Fruit fly (Drosophila melanogaster) whole organism, embryonic: ENCODE results near the gene CG14302.

Experiments used
- Asciz ChIP-seq: fragments of 200-800 bp; sonication (Bioruptor generic); optimal IDR thresholded peaks from 2 replicates; lab custom pipeline; 2017; ENCODE audit warnings: missing biosample characterization, mild to moderate bottlenecking, missing genetic modification characterization, missing genetic modification reagents
- Awh ChIP-seq: fragments of 200-800 bp; sonication (Bioruptor generic); IDR thresholded peaks from 2 replicates; pipeline ENCODE4, ENCODE4 v1.3.6; 2022; ENCODE audit warnings: missing biosample characterization, missing genetic modification characterization
- B-H2 ChIP-seq: fragments of 200-800 bp; sonication (Bioruptor generic); optimal IDR thresholded peaks from 2 replicates; lab custom pipeline; 2018; ENCODE audit warnings: missing biosample characterization, mild to moderate bottlenecking, missing genetic modification characterization
- C15 ChIP-seq: fragments of 200-800 bp; sonication (Bioruptor generic); IDR thresholded peaks from 3 replicates; pipeline ENCODE4 v1.3.6; 2022; ENCODE audit warnings: missing biosample characterization, missing genetic modification characterization
- CG12219 ChIP-seq: fragments of 200-800 bp; sonication (Bioruptor generic); optimal IDR thresholded peaks from 3 replicates; lab custom pipeline; 2018; ENCODE audit warnings: missing biosample characterization, mild to moderate bottlenecking, missing genetic modification characterization
- CG13894 ChIP-seq: fragments of 200-800 bp; sonication (Bioruptor generic); optimal IDR thresholded peaks from 3 replicates; lab custom pipeline; 2018; ENCODE audit warnings: missing biosample characterization, mild to moderate bottlenecking, missing genetic modification characterization, moderate library complexity
- CG14014 ChIP-seq: fragments of 200-800 bp; sonication (Bioruptor generic); IDR thresholded peaks from 2 replicates; pipeline ENCODE4 v1.3.6; 2022; ENCODE audit warnings: missing biosample characterization, missing genetic modification characterization
- CG15073 ChIP-seq: fragments of 200-800 bp; sonication (Bioruptor generic); optimal IDR thresholded peaks from 2 replicates; lab custom pipeline; 2016; ENCODE audit warnings: missing biosample characterization, missing genetic modification characterization
- CG1647 ChIP-seq: fragments of 200-800 bp; sonication (Bioruptor generic); optimal IDR thresholded peaks from 3 replicates; lab custom pipeline; 2016; ENCODE audit warnings: missing biosample characterization, missing genetic modification characterization
- CG17385 ChIP-seq: fragments of 200-800 bp; sonication (Bioruptor generic); optimal IDR thresholded peaks from 3 replicates; lab custom pipeline; 2018; ENCODE audit warnings: missing biosample characterization, mild to moderate bottlenecking, missing genetic modification characterization
- CG17802 ChIP-seq: fragments of 200-800 bp; sonication (Bioruptor generic); optimal IDR thresholded peaks from 2 replicates; lab custom pipeline; 2018; ENCODE audit warnings: missing biosample characterization, mild to moderate bottlenecking, missing genetic modification characterization, moderate library complexity
- CG1792 ChIP-seq: fragments of 200-800 bp; sonication (Bioruptor generic); optimal IDR thresholded peaks from 2 replicates; lab custom pipeline; 2016; ENCODE audit warnings: missing biosample characterization, missing genetic modification characterization
- CG2120 ChIP-seq: fragments of 200-800 bp; sonication (Bioruptor generic); optimal IDR thresholded peaks from 3 replicates; lab custom pipeline; 2016; ENCODE audit warnings: missing biosample characterization, missing genetic modification characterization
- CG31224 ChIP-seq: fragments of 200-800 bp; sonication (Bioruptor generic); IDR thresholded peaks from 2 replicates; pipeline ENCODE4 v1.3.6; 2022; ENCODE audit warnings: missing biosample characterization, missing genetic modification characterization
- CG31365 ChIP-seq: fragments of 200-800 bp; sonication (Bioruptor generic); optimal IDR thresholded peaks from 2 replicates; lab custom pipeline; 2018; ENCODE audit warnings: missing biosample characterization, mild to moderate bottlenecking, missing genetic modification characterization
- CG31441 ChIP-seq: fragments of 200-800 bp; sonication (Bioruptor generic); IDR thresholded peaks from 2 replicates; pipeline ENCODE4 v1.3.6; 2022; ENCODE audit warnings: missing biosample characterization, missing genetic modification characterization
- CG4424 ChIP-seq: fragments of 200-800 bp; sonication (Bioruptor generic); optimal IDR thresholded peaks from 3 replicates; lab custom pipeline; 2016; ENCODE audit warnings: missing biosample characterization, missing genetic modification characterization
- CG4730 ChIP-seq: fragments of 200-800 bp; sonication (Bioruptor generic); IDR thresholded peaks from 2 replicates; pipeline ENCODE4 v1.3.6; 2022; ENCODE audit warnings: missing biosample characterization, missing genetic modification characterization
- CG6175 ChIP-seq: fragments of 200-800 bp; sonication (Bioruptor generic); IDR thresholded peaks from 3 replicates; pipeline ENCODE4 v1.3.6; 2022; ENCODE audit warnings: missing biosample characterization, missing genetic modification characterization
- CG9437 ChIP-seq: fragments of 200-800 bp; sonication (Bioruptor generic); optimal IDR thresholded peaks from 2 replicates; lab custom pipeline; 2018; ENCODE audit warnings: missing biosample characterization, mild to moderate bottlenecking, missing genetic modification characterization
- Dfd ChIP-seq, 2 experiments: fragments of >200 bp; optimal IDR thresholded peaks; 2 replicates each; lab custom pipeline; 2017; ENCODE audit warnings: missing biosample characterization in 2 of 2, missing genetic modification characterization in 2 of 2
- Ets65A ChIP-seq: fragments of 200-800 bp; sonication (Bioruptor generic); peaks from one replicate; lab custom pipeline; 2016; ENCODE audit warnings: missing biosample characterization, missing genetic modification characterization
- Gsc ChIP-seq: fragments of 200-800 bp; sonication (Bioruptor generic); IDR thresholded peaks from 2 replicates; pipeline ENCODE4 v1.3.6; 2022; ENCODE audit warnings: missing biosample characterization, missing genetic modification characterization
- MBD-R2 ChIP-seq: fragments of 200-800 bp; sonication (Bioruptor generic); IDR thresholded peaks from 2 replicates; pipeline ENCODE4 v1.3.6; 2022; ENCODE audit warnings: missing biosample characterization, missing genetic modification characterization
- MESR4 ChIP-seq: fragments of 200-800 bp; sonication (Bioruptor generic); optimal IDR thresholded peaks from 2 replicates; lab custom pipeline; 2018; ENCODE audit warnings: missing biosample characterization, mild to moderate bottlenecking, missing genetic modification characterization, moderate library complexity
- MTF-1 ChIP-seq: fragments of 200-800 bp; sonication (Bioruptor generic); optimal IDR thresholded peaks from 2 replicates; lab custom pipeline; 2018; ENCODE audit warnings: missing biosample characterization, mild to moderate bottlenecking, missing genetic modification characterization, borderline replicate concordance
- Mes4 ChIP-seq: fragments of 200-800 bp; sonication (Bioruptor generic); optimal IDR thresholded peaks from 2 replicates; lab custom pipeline; 2016; ENCODE audit warnings: missing biosample characterization, missing genetic modification characterization
- Mrtf ChIP-seq: fragments of 200-800 bp; sonication (Bioruptor generic); IDR thresholded peaks from 3 replicates; pipeline ENCODE4 v1.3.6; 2022; ENCODE audit warnings: missing biosample characterization, missing genetic modification characterization
- NFAT ChIP-seq: fragments of 200-800 bp; sonication (Bioruptor generic); IDR thresholded peaks from 2 replicates; pipeline ENCODE4 v1.3.6; 2022; ENCODE audit warnings: missing biosample characterization, missing genetic modification characterization
- Neu2 ChIP-seq: fragments of 200-800 bp; sonication (Bioruptor generic); optimal IDR thresholded peaks from 3 replicates; lab custom pipeline; 2016; ENCODE audit warnings: missing biosample characterization, missing genetic modification characterization, borderline replicate concordance
- YL-1 ChIP-seq: fragments of 200-800 bp; sonication (Bioruptor generic); optimal IDR thresholded peaks from 3 replicates; lab custom pipeline; 2017; ENCODE audit warnings: missing biosample characterization, mild to moderate bottlenecking, missing genetic modification characterization
- aop ChIP-seq: fragments of 200-800 bp; sonication (Bioruptor generic); IDR thresholded peaks from 2 replicates; pipeline ENCODE4 v1.3.6; 2022; ENCODE audit warnings: missing biosample characterization, missing genetic modification characterization
- caup ChIP-seq: fragments of 200-800 bp; sonication (Bioruptor generic); optimal IDR thresholded peaks from 3 replicates; lab custom pipeline; 2017; ENCODE audit warnings: missing biosample characterization, mild to moderate bottlenecking, missing genetic modification characterization, moderate library complexity; ENCODE audit not compliant: severe bottlenecking
- ci ChIP-seq: fragments of 200-800 bp; sonication (Bioruptor generic); IDR thresholded peaks from 3 replicates; pipeline ENCODE4 v1.3.6; 2022; ENCODE audit warnings: missing biosample characterization, missing genetic modification characterization
- disco-r ChIP-seq: fragments of 200-800 bp; sonication (Bioruptor generic); optimal IDR thresholded peaks from 2 replicates; lab custom pipeline; 2016; ENCODE audit warnings: missing biosample characterization, missing genetic modification characterization
- dysf ChIP-seq: fragments of 200-800 bp; sonication (Bioruptor generic); IDR thresholded peaks from 3 replicates; pipeline ENCODE4 v1.3.6; 2022; ENCODE audit warnings: missing biosample characterization, missing genetic modification characterization
- eyg ChIP-seq: fragments of 200-800 bp; sonication (Bioruptor generic); optimal IDR thresholded peaks from 3 replicates; lab custom pipeline; 2016; ENCODE audit warnings: missing biosample characterization, missing genetic modification characterization
- gcm ChIP-seq: fragments of 200-800 bp; sonication (Bioruptor generic); optimal IDR thresholded peaks from 2 replicates; lab custom pipeline; 2019; ENCODE audit warnings: missing biosample characterization, mild to moderate bottlenecking, missing genetic modification characterization, moderate library complexity
- gcm2 ChIP-seq: fragments of 200-800 bp; sonication (Bioruptor generic); optimal IDR thresholded peaks from 2 replicates; lab custom pipeline; 2016; ENCODE audit warnings: missing biosample characterization, missing genetic modification characterization
- klu ChIP-seq: fragments of 200-800 bp; sonication (Bioruptor generic); IDR thresholded peaks from 2 replicates; pipeline ENCODE4 v1.3.6; 2022; ENCODE audit warnings: missing biosample characterization, missing genetic modification characterization
- mam ChIP-seq: fragments of 200-800 bp; sonication (Bioruptor generic); optimal IDR thresholded peaks from 3 replicates; lab custom pipeline; 2016; ENCODE audit warnings: missing biosample characterization, missing genetic modification characterization
- mld ChIP-seq: fragments of 200-800 bp; sonication (Bioruptor generic); IDR thresholded peaks from 3 replicates; pipeline ENCODE4 v1.3.6; 2022; ENCODE audit warnings: missing biosample characterization, missing genetic modification characterization; ENCODE audit not compliant: partially characterized antibody
- nerfin-2 ChIP-seq: fragments of 200-800 bp; sonication (Bioruptor generic); IDR thresholded peaks from 2 replicates; pipeline ENCODE4 v1.3.6; 2022; ENCODE audit warnings: missing biosample characterization, missing genetic modification characterization; ENCODE audit not compliant: partially characterized antibody
- peb ChIP-seq: fragments of 200-800 bp; sonication (Bioruptor generic); IDR thresholded peaks from 2 replicates; pipeline ENCODE4 v1.3.6; 2022; ENCODE audit warnings: missing biosample characterization, missing genetic modification characterization
- pfk ChIP-seq: fragments of 200-800 bp; sonication (Bioruptor generic); optimal IDR thresholded peaks from 2 replicates; lab custom pipeline; 2018; ENCODE audit warnings: missing biosample characterization, mild to moderate bottlenecking, missing genetic modification characterization, moderate library complexity
- shn ChIP-seq: fragments of 200-800 bp; sonication (Bioruptor generic); optimal IDR thresholded peaks from 3 replicates; lab custom pipeline; 2016; ENCODE audit warnings: missing biosample characterization, missing genetic modification characterization
- sim ChIP-seq: fragments of 200-800 bp; sonication (Bioruptor generic); IDR thresholded peaks from 2 replicates; pipeline ENCODE4 v1.3.6; 2022; ENCODE audit warnings: missing biosample characterization, missing genetic modification characterization
- sqz ChIP-seq: fragments of 200-800 bp; sonication (Bioruptor generic); optimal IDR thresholded peaks from 3 replicates; lab custom pipeline; 2018; ENCODE audit warnings: missing biosample characterization, mild to moderate bottlenecking, missing genetic modification characterization
- usp ChIP-seq: fragments of >200 bp; optimal IDR thresholded peaks from 2 replicates; lab custom pipeline; 2017; ENCODE audit warnings: missing biosample characterization, missing genetic modification characterization
- vnd ChIP-seq: fragments of 200-800 bp; sonication (Bioruptor generic); IDR thresholded peaks from 3 replicates; pipeline ENCODE4 v1.3.6; 2022; ENCODE audit warnings: missing biosample characterization, missing genetic modification characterization; ENCODE audit not compliant: partially characterized antibody

Gene CG14302

dm6 chr3R:18741027-18741843 is 8.8 kb downstream of the CG14302 start (continued):
- TF ChIP-seq CG1792 (GFP tag; lab: Kevin White, UChicago) (peak; percentile 84), CG2120 (GFP tag; lab: Kevin White, UChicago) (peak; percentile 96), CG31365 (tag; lab: Kevin White, UChicago) (peak; percentile 84), shn (peak; percentile 57), CG31224 (GFP tag; lab: Robert Waterston, UW) (peak; percentile 96), disco-r (GFP tag; lab: Kevin White, UChicago) (peak; percentile 81), caup (GFP tag; lab: Kevin White, UChicago) (peak; percentile 98), Gsc (peak; percentile 72), gcm2 (GFP tag; lab: Kevin White, UChicago) (peak; percentile 81), CG15073 (GFP tag; lab: Kevin White, UChicago) (peak; percentile 67), Dfd (GFP tag; optimal IDR thresholded peaks at IDR 0.05; lab: Kevin White, UChicago) (no peak), MESR4 (GFP tag; lab: Kevin White, UChicago) (peak; percentile 52), pfk (GFP tag; lab: Kevin White, UChicago) (peak; percentile 15), Awh (peak; percentile 95), Asciz (GFP tag; lab: Kevin White, UChicago) (peak; percentile 96), CG14014 (GFP tag; lab: Robert Waterston, UW) (peak; percentile 96), CG4424 (peak; percentile 98), Mrtf (GFP tag; lab: Robert Waterston, UW) (peak; percentile 95), NFAT (GFP tag; lab: Robert Waterston, UW) (peak; percentile 97), MTF-1 (GFP tag; lab: Kevin White, UChicago) (peak; percentile 89), peb (peak; percentile 90), gcm (GFP tag; lab: Kevin White, UChicago) (peak; percentile 92), mld (GFP tag; lab: Robert Waterston, UW) (no peak), sqz (peak; percentile 94), CG13894 (tag; lab: Kevin White, UChicago) (peak; percentile 97), B-H2 (peak; percentile 75), CG9437 (GFP tag; lab: Kevin White, UChicago) (peak; percentile 91), C15 (GFP tag; lab: Robert Waterston, UW) (peak; percentile 92), sim (GFP tag; lab: Robert Waterston, UW) (peak; percentile 83), CG4730 (GFP tag; lab: Robert Waterston, UW) (peak; percentile 97), YL-1 (GFP tag; lab: Kevin White, UChicago) (peak; percentile 67), CG17385 (peak; percentile 97), CG17802 (tag; lab: Kevin White, UChicago) (peak; percentile 88), usp (GFP tag; lab: Kevin White, UChicago) (no peak), aop (GFP tag; lab: Robert Waterston, UW) (peak; percentile 73), MBD-R2 (GFP tag; lab: Robert Waterston, UW) (peak; percentile 96), CG31441 (GFP tag; lab: Robert Waterston, UW) (peak; percentile 97), dysf (GFP tag; lab: Robert Waterston, UW) (peak; percentile 98), eyg (GFP tag; lab: Kevin White, UChicago) (peak; percentile 14), klu (GFP tag; lab: Robert Waterston, UW) (peak; percentile 93), mam (GFP tag; lab: Kevin White, UChicago) (peak; percentile 89), vnd (GFP tag; lab: Robert Waterston, UW) (no peak), CG1647 (GFP tag; lab: Kevin White, UChicago) (peak; percentile 93), ci (GFP tag; lab: Robert Waterston, UW) (peak; percentile 97), Neu2 (GFP tag; lab: Kevin White, UChicago) (no peak), CG12219 (GFP tag; lab: Kevin White, UChicago) (peak; percentile 94), CG6175 (GFP tag; lab: Robert Waterston, UW) (peak; percentile 93), Ets65A (GFP tag; lab: Kevin White, UChicago) (peak; percentile 91), nerfin-2 (GFP tag; lab: Robert Waterston, UW) (no peak), Mes4 (GFP tag; lab: Kevin White, UChicago) (peak; percentile 55)
